Worm (Caenorhabditis elegans): Measurements from ENCODE around the gene Y72A10A.1.
A peak's percentile ranks its signal among the peaks of the same experiment; 100 is the strongest.

- TF ChIP-seq lin-39 (tag; optimal IDR thresholded peaks at IDR 0.05) (no peak), unc-39 (tag; optimal IDR thresholded peaks at IDR 0.05) (no peak), ama-1 (optimal IDR thresholded peaks at IDR 0.05) (no peak), snpc-4 (tag; optimal IDR thresholded peaks at IDR 0.05) (no peak), lin-13 (GFP tag; optimal IDR thresholded peaks at IDR 0.05) (no peak), mab-5 (tag; optimal IDR thresholded peaks at IDR 0.05) (no peak), aly-2 (tag; optimal IDR thresholded peaks at IDR 0.05) (no peak), lsy-2 (tag; optimal IDR thresholded peaks at IDR 0.05) (peak in 1 of 2 experiments; percentile 29), blmp-1 (tag; optimal IDR thresholded peaks at IDR 0.05; ENCODE audit: insufficient read depth) (no peak), nhr-237 (tag; optimal IDR thresholded peaks at IDR 0.05) (no peak), F13H6.1 (tag; optimal IDR thresholded peaks at IDR 0.05) (peak; percentile 25), ceh-16 (tag; optimal IDR thresholded peaks at IDR 0.05) (no peak), Y55F3AM.14 (GFP tag; optimal IDR thresholded peaks at IDR 0.05) (no peak)
These were observed 9.9 kb downstream of the Y72A10A.1 start, which contains the start of gene C15H9.9 for ce11 chrX:6128225-6128686.

Data from whole organism, L2 larva.